Fruit fly (Drosophila melanogaster) whole organism: ENCODE results near the gene CG18048.

Experiments
- CG8478 ChIP-seq: fragments of >200 bp; optimal IDR thresholded peaks from 2 replicates; lab custom pipeline; 2018; ENCODE audit warnings: inconsistent platforms
- Dll ChIP-seq: fragments of >200 bp; optimal IDR thresholded peaks from 2 replicates; lab custom pipeline; 2017
- psq ChIP-seq: fragments of >200 bp; optimal IDR thresholded peaks from 2 replicates; lab custom pipeline; 2017
- usp ChIP-seq: fragments of >200 bp; optimal IDR thresholded peaks from 2 replicates; lab custom pipeline; 2017; ENCODE audit warnings: missing biosample characterization, missing genetic modification characterization, mixed read lengths

dm6 chr3R:6306584-6306983 lies 39.3 kb upstream of the CG18048 start, which contains the start of gene CG46026:
- TF ChIP-seq Dll (no peak), usp (no peak), CG8478 (no peak), psq (no peak)
